Worm (Caenorhabditis elegans): ENCODE results near the gene tsp-20.

DNA sequence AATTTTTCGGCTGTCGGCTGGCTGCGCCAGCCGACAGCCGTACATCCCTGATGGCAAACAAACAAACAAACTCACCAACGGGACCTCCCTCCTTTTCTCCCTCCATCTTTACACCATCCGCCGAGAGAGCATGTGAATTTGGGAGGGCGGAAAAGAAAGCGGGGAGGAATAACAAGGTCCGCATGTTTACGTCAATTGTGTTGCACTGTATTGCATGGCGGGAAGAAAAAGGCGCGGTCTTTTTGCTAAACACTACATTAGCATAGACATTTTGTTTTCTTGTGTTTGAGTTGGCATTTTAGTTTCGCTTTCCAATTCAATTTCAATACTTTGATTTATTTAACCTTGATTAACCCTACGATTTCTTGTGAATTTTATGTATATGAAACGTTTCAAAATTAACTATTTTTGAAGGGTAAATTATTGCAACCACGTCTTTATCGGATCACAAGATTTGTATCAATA is 45.9 kb downstream of the tsp-20 start, which contains the start of gene C49F5.6:
- no peak for TF ChIP-seq nhr-11 (tag; optimal IDR thresholded peaks at IDR 0.05)
- TF ChIP-seq tbx-7 (tag; optimal IDR thresholded peaks at IDR 0.05), result no peak
- TF ChIP-seq unc-3 (GFP tag; conservative IDR thresholded peaks at IDR 0.05), result no peak
- TF ChIP-seq unc-3 (tag; optimal IDR thresholded peaks at IDR 0.05), result no peak
- TF ChIP-seq ceh-30 (tag; optimal IDR thresholded peaks at IDR 0.05), result no peak
- TF ChIP-seq zip-5 (tag; optimal IDR thresholded peaks at IDR 0.05), result no peak
- TF ChIP-seq ama-1 (optimal IDR thresholded peaks at IDR 0.05), result no peak
- TF ChIP-seq elt-4 (tag; optimal IDR thresholded peaks at IDR 0.05), result no peak
- no peak for TF ChIP-seq ceh-19 (GFP tag; optimal IDR thresholded peaks at IDR 0.05)
- no peak for TF ChIP-seq npax-4 (tag; optimal IDR thresholded peaks at IDR 0.05)
- TF ChIP-seq ahr-1 (tag; optimal IDR thresholded peaks at IDR 0.05), result no peak
- no peak for TF ChIP-seq madf-2 (tag; optimal IDR thresholded peaks at IDR 0.05)
- TF ChIP-seq gmeb-2 (tag; optimal IDR thresholded peaks at IDR 0.05), result no peak
- no peak for TF ChIP-seq ets-4 (tag; optimal IDR thresholded peaks at IDR 0.05)
- no peak for TF ChIP-seq ceh-9 (tag; optimal IDR thresholded peaks at IDR 0.05)
